Worm (Caenorhabditis elegans): ENCODE measurements around the gene rab-30.

- no peak for TF ChIP-seq unc-62 (GFP tag; optimal IDR thresholded peaks at IDR 0.05 in 1 of 2)
- no peak for TF ChIP-seq unc-62 (tag; optimal IDR thresholded peaks at IDR 0.05)
- no peak for TF ChIP-seq lin-29 (GFP tag; IDR thresholded peaks at IDR 0.05)
- TF ChIP-seq nhr-111 (GFP tag; optimal IDR thresholded peaks at IDR 0.05), result no peak
- no peak for TF ChIP-seq snpc-1.2 (GFP tag; IDR thresholded peaks at IDR 0.05)
- TF ChIP-seq lir-3 (tag; optimal IDR thresholded peaks at IDR 0.05), result no peak
- TF ChIP-seq nhr-237 (tag; optimal IDR thresholded peaks at IDR 0.05), result no peak
- TF ChIP-seq ztf-11 (tag; optimal IDR thresholded peaks at IDR 0.05), result no peak
- TF ChIP-seq tra-1 (GFP tag; IDR thresholded peaks at IDR 0.05), result no peak
- no peak for TF ChIP-seq rbr-2 (tag; optimal IDR thresholded peaks at IDR 0.05)
- TF ChIP-seq F26F4.8 (GFP tag; conservative IDR thresholded peaks at IDR 0.05), result no peak
Measured at ce11 chrIII:10586243-10586642, 25.8 kb downstream of the rab-30 start, which contains the start of gene Y45F3A.5.

Measured in whole organism, L4 larva.